Worm (Caenorhabditis elegans) whole organism, young adult: ENCODE measurements around the gene F18A12.7.

ENCODE experiments used
- attf-3 ChIP-seq: fragments of 200-800 bp; sonication (Bioruptor generic); conservative IDR thresholded peaks from 2 replicates; pipeline ENCODE4 v1.3.6; 2022; ENCODE audit warnings: missing genetic modification reagents, missing genetic modification characterization, missing compliant biosample characterization
- nhr-90 ChIP-seq: sonication (generic microtip); optimal IDR thresholded peaks from 2 replicates; lab custom pipeline; 2016; ENCODE audit warnings: missing genotype, mild to moderate bottlenecking, missing genetic modification characterization, missing compliant biosample characterization

DNA sequence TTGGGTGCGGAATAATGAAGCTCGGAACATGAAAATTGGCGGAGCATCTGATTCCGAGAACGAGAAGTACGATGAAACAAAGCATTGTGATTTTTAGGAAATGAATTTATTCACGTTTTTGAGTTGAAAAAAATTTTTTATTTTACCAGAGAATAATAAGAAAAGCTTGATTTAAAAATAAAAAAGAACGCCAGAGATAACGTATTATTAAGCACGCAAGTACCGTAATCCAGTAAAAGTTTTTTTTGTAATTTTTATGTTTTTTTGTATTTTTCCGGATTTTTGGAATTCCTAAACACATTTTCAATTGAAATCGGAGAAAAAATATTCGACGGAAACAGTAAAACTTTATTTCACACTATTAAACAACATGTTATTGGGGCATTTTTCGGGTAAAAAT is 28.9 kb upstream of the F18A12.7 start, which contains the start of gene C16C8.22:
- TF ChIP-seq nhr-90 (tag; lab: Kevin White, UChicago) (no peak), attf-3 (GFP tag; lab: Robert Waterston, UW) (no peak)
